Worm (Caenorhabditis elegans) whole organism, midembryonic: ENCODE data around the gene T28A11.13.

Experiments used
- T22C8.4 ChIP-seq: fragments of 200-800 bp; sonication (Bioruptor generic); IDR thresholded peaks from 2 replicates; pipeline ENCODE4 v1.3.6; 2022; ENCODE audit warnings: missing genetic modification characterization, missing compliant biosample characterization
- cog-1 ChIP-seq: sonication (generic microtip); optimal IDR thresholded peaks from 2 replicates; lab custom pipeline; 2016; ENCODE audit warnings: missing genetic modification characterization, missing compliant biosample characterization
- flt-1 ChIP-seq: fragments of 200-800 bp; sonication (Bioruptor generic); IDR thresholded peaks from 2 replicates; pipeline ENCODE4 v1.3.6; 2022; ENCODE audit warnings: missing genetic modification characterization, missing compliant biosample characterization
- klf-2 ChIP-seq: fragments of 200-800 bp; sonication (Bioruptor generic); conservative IDR thresholded peaks from 2 replicates; pipeline ENCODE4 v1.3.6; 2022; ENCODE audit warnings: missing genetic modification reagents, missing genetic modification characterization, missing compliant biosample characterization
- med-1 ChIP-seq: sonication (generic microtip); optimal IDR thresholded peaks from 2 replicates; lab custom pipeline; 2017; ENCODE audit warnings: missing genetic modification characterization, mild to moderate bottlenecking, missing compliant biosample characterization, antibody characterized with exemption, missing genetic modification reagents; ENCODE audit not compliant: insufficient read depth
- ref-1 ChIP-seq: fragments of 200-800 bp; sonication (Bioruptor generic); conservative IDR thresholded peaks from 2 replicates; pipeline ENCODE4 v1.3.6; 2022; ENCODE audit warnings: missing genetic modification reagents, missing genetic modification characterization, missing compliant biosample characterization
- tab-1 ChIP-seq: fragments of 200-800 bp; sonication (Bioruptor generic); IDR thresholded peaks from 2 replicates; pipeline ENCODE4 v1.3.6; 2022; ENCODE audit warnings: missing genetic modification characterization, missing compliant biosample characterization
- ztf-23 ChIP-seq: fragments of 200-800 bp; sonication (Bioruptor generic); IDR thresholded peaks from 2 replicates; pipeline ENCODE4 v1.3.6; 2022; ENCODE audit warnings: missing genetic modification reagents, missing genetic modification characterization, missing compliant biosample characterization
- ztf-29 ChIP-seq: fragments of 200-800 bp; sonication (Bioruptor generic); IDR thresholded peaks from 2 replicates; pipeline ENCODE4 v1.3.6; 2022; ENCODE audit warnings: missing genetic modification reagents, missing genetic modification characterization, missing compliant biosample characterization

DNA sequence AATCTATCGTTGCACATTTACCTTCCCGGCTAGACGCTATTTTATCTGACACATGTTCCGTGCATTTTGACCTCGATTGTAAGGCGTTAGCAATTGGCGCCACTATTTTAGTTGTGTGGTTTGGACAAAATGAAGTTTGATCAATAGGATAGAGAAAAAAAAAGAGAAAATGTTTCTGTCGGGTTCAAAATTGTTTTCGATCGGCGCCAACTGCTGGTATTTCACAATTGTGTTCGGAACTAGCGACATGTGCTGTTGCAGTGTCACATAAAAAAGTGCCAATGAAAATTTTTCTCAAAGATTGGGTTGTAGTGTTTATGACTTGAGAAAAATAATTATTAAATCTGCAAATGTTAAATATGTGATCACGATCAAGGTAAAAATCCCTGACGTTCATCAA, 29.1 kb upstream of the T28A11.13 start:
- TF ChIP-seq cog-1: no peak
- no peak for TF ChIP-seq med-1 (GFP tag; lab: Kevin White, UChicago)
- no peak for TF ChIP-seq ref-1
- TF ChIP-seq ztf-23 (GFP tag; lab: Robert Waterston, UW): no peak
- TF ChIP-seq tab-1: no peak
- TF ChIP-seq flt-1: no peak
- TF ChIP-seq klf-2 (GFP tag; lab: Robert Waterston, UW): no peak
- TF ChIP-seq T22C8.4 (GFP tag; lab: Robert Waterston, UW): no peak
- TF ChIP-seq ztf-29 (GFP tag; lab: Robert Waterston, UW): no peak
